Worm (Caenorhabditis elegans) whole organism, early embryonic: Measurements from ENCODE around the gene F12A10.6.

Source experiments
- F13C5.2 ChIP-seq: sonication (generic microtip); optimal IDR thresholded peaks from 2 replicates; lab custom pipeline; 2017; ENCODE audit warnings: mild to moderate bottlenecking, missing genetic modification characterization, inconsistent platforms, missing compliant biosample characterization
- ama-1 ChIP-seq: fragments of 150-350 bp; optimal IDR thresholded peaks from 2 replicates; lab custom pipeline; 2014
- ceh-13 ChIP-seq: fragments of 200-800 bp; sonication (Bioruptor generic); optimal IDR thresholded peaks from 2 replicates; lab custom pipeline; 2018; ENCODE audit warnings: mild to moderate bottlenecking, missing genetic modification characterization, missing compliant biosample characterization
- ceh-36 ChIP-seq: sonication (generic microtip); optimal IDR thresholded peaks from 2 replicates; lab custom pipeline; 2016; ENCODE audit warnings: missing genetic modification characterization, inconsistent platforms, missing compliant biosample characterization
- ets-7 ChIP-seq: sonication (generic microtip); optimal IDR thresholded peaks from 2 replicates; lab custom pipeline; 2016; ENCODE audit warnings: missing genotype, missing genetic modification characterization, missing compliant biosample characterization
- hmbx-1 ChIP-seq: sonication (generic microtip); optimal IDR thresholded peaks from 2 replicates; lab custom pipeline; 2016; ENCODE audit warnings: mild to moderate bottlenecking, missing genetic modification characterization, missing compliant biosample characterization
- hnd-1 ChIP-seq: sonication (generic microtip); optimal IDR thresholded peaks from 2 replicates; lab custom pipeline; 2016; ENCODE audit warnings: missing genetic modification characterization, missing compliant biosample characterization
- pes-1 ChIP-seq: fragments of 200-800 bp; sonication (Bioruptor generic); IDR thresholded peaks from 2 replicates; pipeline ENCODE4 v1.3.6; 2022; ENCODE audit warnings: missing genetic modification reagents, missing genetic modification characterization, missing compliant biosample characterization
- scrt-1 ChIP-seq: fragments of 200-800 bp; sonication (Bioruptor generic); IDR thresholded peaks from 2 replicates; pipeline ENCODE4 v1.3.6; 2022; ENCODE audit warnings: missing genetic modification characterization, missing compliant biosample characterization
- tbx-11 ChIP-seq: fragments of 200-800 bp; sonication (Bioruptor generic); IDR thresholded peaks from 2 replicates; pipeline ENCODE4 v1.3.6; 2022; ENCODE audit warnings: missing genetic modification characterization, missing compliant biosample characterization
- tbx-37 ChIP-seq: fragments of 200-800 bp; sonication (Bioruptor generic); conservative IDR thresholded peaks from 2 replicates; pipeline ENCODE4 v1.3.6; 2022; ENCODE audit warnings: missing genetic modification reagents, missing genetic modification characterization, missing compliant biosample characterization
- tra-4 ChIP-seq: sonication (generic microtip); optimal IDR thresholded peaks from 2 replicates; lab custom pipeline; 2017; ENCODE audit warnings: missing genetic modification characterization, missing compliant biosample characterization

DNA sequence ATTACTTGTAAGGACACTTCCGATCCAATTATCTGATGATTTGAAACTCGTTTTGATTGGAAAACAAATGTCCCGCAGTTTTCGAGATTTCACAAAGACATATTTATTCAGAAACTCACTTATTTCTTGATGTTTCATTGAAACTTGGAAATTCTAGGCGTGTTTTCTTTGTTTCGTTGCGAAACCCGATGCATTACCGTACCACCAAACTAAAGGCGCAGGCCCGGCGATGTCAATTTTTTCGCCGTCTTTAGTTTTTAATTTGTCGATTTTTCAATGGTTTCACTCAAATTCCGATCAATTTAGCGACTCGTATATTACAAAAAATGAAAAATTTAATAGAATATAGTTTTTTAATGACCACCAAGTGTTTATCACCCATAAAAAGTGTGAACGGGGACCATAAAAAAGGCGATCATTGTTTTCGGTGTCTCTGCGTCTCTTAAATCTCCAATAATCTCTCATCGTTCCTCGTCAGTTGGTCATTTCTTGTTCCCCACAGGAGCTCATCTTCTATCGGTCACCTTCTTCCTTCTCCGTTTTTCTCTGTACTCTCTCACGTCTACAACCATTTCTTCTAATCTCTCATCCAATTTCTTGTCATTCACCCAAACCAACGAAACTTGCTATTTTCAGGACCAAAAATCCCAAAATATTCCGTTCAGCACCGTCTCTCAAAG, 28.4 kb downstream of the F12A10.6 start, which contains the start of gene clr-1:
- TF ChIP-seq scrt-1 (GFP tag; lab: Robert Waterston, UW) (no peak), ceh-13 (no peak), ama-1 (lab: Kevin White, UChicago) (no peak), pes-1 (GFP tag; lab: Robert Waterston, UW) (no peak), tra-4 (tag; lab: Kevin White, UChicago) (no peak), tbx-11 (GFP tag; lab: Robert Waterston, UW) (no peak), ceh-36 (no peak), ets-7 (tag; lab: Kevin White, UChicago) (no peak), hmbx-1 (tag; lab: Kevin White, UChicago) (no peak), tbx-37 (GFP tag; lab: Robert Waterston, UW) (no peak), hnd-1 (tag; lab: Kevin White, UChicago) (no peak), F13C5.2 (tag; lab: Kevin White, UChicago) (no peak)
